Fruit fly (Drosophila melanogaster) Kc167 (cell line): ENCODE results near the gene Gr93b.

Source experiments
- Myc ChIP-seq: fragments of >200 bp; optimal IDR thresholded peaks from 2 replicates; lab custom pipeline; 2017; ENCODE audit warnings: missing external identifiers
- Sin3A ChIP-seq: fragments of >200 bp; optimal IDR thresholded peaks from 2 replicates; lab custom pipeline; 2018; ENCODE audit warnings: missing external identifiers
- h ChIP-seq: fragments of >200 bp; optimal IDR thresholded peaks from 3 replicates; lab custom pipeline; 2018; ENCODE audit warnings: missing external identifiers
- insv ChIP-seq: fragments of >200 bp; optimal IDR thresholded peaks from 3 replicates; lab custom pipeline; 2018; ENCODE audit warnings: missing external identifiers
- psq ChIP-seq: fragments of >200 bp; optimal IDR thresholded peaks from 2 replicates; lab custom pipeline; 2017; ENCODE audit warnings: missing external identifiers
- ttk ChIP-seq: sonication (Bioruptor generic); optimal IDR thresholded peaks from 2 replicates; lab custom pipeline; 2017; ENCODE audit warnings: missing external identifiers

Gene Gr93b

DNA sequence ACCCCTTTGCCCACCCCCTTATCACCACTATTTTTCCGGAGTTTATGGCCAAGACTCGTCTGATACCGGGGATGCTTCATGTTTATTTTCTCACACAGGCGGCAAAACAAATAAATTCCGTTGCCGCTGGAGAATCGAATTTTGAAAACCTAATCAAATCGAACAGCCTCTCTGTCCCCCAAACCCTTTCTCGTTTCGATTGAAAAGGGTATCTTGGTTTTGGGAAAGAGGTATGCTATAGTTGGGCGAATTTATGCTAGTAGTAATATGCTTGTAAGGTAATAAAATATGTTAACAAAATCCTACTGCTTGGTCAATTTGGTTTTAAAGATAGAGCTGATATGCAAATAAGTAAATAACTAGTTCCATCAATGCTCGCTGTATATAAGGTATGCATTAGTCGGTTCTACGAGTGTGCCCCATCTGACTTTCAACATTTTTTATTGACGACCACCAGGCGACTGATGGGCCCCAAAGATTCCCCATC, 15.5 kb downstream of the Gr93b start:
- TF ChIP-seq Sin3A (lab: Kevin White, UChicago) (no peak), psq (lab: Kevin White, UChicago) (no peak), h (no peak), ttk (no peak), Myc (no peak), insv (no peak)

DNA sequence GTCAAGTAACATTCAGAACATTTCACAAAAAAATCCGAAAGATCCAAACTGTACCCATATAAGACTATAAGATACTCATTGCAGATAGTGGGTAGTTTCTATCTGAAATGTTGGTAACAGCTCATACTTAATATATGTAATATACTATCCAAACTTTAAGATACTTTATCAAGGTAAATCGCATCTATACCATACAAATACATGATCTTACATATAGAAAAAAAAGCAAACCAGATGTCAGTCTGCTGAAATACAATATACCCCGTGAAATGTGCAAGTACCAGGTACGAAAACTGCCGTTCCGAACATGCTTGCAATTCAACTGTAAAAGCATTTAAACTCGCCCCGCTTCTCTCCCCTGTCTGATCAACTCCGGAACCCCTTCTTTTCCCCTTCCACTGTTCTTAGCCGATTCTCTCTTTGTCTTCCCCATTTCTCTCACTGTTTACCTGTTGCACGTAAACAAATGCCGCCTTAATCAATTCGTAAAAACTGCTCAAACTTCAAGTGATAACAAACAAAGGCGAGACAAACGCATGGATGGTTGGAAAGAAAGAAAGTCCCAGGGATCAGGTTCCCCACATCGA, 16.0 kb downstream of the Gr93b start:
- no peak for TF ChIP-seq insv
- no peak for TF ChIP-seq h
- TF ChIP-seq psq (lab: Kevin White, UChicago), result no peak
- no peak for TF ChIP-seq ttk
- TF ChIP-seq Sin3A (lab: Kevin White, UChicago), result no peak
- TF ChIP-seq Myc, result no peak

DNA sequence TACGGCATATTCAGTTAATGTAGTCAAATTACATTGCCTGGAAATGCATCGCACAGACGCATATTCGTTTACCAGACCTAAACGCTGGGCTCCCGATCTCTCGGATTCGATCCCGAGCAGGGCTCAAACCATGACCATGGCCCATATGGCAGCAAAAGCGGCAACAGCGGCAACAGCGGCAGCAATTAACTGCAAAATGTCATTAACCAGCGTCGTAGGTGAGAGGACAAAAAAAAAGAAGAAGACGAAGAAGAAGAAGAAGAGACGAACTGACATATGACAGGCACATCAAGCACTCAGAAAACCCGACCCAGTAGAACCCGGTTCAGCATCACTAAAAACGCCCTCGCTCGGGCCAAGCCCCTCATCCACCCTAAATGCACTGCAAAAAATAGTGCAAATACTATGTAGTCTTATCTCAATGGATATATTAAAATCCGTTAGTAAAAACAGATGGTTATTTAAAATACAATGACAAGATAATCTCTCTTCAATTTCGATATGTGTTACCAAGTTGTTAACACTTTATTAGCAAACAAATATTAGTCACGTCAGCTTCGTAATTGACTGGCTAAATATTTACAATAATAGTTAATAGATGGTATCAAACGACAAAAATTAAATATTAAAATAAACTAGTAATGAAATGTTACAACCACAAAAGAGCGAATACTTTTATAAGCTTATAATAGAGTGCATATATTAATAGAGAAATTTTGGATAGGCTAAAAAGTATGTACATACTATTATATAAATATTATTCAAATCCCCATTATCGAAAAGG, 17.6 kb downstream of the Gr93b start:
- no peak for TF ChIP-seq insv

DNA sequence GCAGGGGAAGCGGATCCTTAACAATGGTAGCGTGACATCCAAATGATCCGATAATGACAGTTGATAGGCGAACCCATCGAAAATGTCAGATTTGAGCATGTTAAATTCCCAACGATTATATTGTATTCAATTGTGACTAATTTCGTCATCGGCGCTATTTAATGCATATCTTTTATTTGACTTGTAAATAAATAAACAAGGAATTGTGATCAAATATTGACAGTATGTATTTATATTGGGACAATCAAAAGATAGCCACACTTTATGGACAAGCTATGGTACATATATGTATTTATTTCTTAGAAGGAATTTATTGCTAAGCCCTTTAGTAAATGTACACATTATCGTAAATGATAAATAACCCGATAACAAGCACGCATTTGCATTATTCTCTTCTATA, 18.4 kb downstream of the Gr93b start:
- TF ChIP-seq ttk (no peak), psq (lab: Kevin White, UChicago) (no peak), insv (no peak), h (no peak), Myc (no peak)

DNA sequence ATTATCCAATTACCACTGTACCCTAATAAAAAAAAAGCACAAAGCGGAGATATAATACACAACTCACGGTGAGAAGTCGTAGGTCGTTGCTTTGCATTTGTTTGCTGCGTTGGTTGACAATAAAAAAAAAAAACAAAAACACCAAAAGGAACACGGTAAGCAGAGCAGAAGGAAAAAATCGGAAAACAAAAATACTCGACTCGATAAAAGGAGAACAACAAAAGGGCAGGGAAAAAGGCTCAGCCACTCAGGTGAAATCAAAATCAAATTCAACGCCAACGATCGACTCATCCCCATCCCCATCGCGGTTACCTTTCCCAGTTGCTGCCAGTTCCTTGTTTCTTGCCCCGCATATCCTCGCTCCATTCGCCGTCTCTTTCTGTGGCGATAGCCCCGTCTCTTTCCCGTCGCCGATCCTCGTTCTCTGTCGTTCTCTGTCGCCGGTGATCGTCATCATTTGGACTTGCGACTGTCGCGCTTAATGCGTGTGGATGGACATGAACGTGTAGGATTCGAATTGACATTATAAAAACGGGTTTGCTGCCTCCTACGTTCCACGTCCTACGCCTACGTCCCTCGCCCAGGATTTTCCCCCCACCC, 19.1 kb downstream of the Gr93b start:
- TF ChIP-seq insv, result no peak
- no peak for TF ChIP-seq psq (lab: Kevin White, UChicago)
- TF ChIP-seq Sin3A (lab: Kevin White, UChicago), result no peak
- no peak for TF ChIP-seq ttk
- no peak for TF ChIP-seq h

DNA sequence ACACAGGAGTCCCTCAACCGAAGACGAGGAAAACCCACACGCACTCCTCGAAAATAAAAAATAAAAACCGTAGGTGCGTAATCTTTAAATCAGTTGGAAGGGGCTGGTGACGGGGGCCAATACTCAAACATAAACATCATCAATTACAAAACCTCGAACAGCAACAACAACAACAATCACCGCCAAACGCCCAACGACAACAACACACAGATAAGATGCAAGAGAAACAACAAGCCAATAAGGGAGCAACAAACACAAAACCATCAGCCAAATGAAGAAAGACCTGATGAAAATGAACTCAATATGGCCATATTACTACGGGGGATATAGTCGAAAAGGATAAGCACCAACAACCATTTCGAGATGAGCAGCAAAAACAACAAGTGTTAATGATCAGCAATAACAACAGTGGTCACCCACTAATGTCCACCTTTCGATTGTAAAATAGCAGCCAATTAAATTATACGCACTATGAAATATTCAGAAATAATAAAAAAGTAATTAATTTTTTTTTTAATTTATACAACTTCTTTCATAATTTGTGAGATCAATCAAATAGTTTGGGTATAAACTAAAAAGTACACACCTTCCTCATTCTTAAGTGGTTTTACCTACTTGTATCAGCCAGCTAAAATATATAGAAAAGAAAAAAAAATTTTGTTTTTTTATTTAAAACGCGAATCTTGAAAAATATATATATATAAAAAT, 19.7 kb downstream of the Gr93b start:
- TF ChIP-seq Sin3A (lab: Kevin White, UChicago) (no peak), ttk (no peak), psq (lab: Kevin White, UChicago) (no peak), Myc (no peak), h (no peak), insv (no peak)

DNA sequence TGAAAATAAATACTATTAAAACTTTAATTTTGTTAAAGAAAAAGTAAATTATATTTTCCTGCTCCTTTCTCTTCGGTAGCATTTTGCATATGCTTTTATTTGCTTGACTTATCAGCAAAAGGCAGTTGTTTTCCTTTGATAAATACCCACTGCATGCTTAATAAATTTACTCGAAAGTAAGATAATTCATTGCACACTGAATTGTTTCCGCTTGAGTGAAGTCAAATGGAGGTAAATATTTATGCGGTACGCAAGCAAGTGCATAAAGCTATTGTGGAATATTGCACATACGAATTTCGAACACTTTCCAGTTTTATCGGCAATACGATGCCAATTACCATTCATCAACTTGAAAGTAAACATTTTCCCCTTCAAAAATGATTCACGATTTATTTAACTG, 20.5 kb downstream of the Gr93b start:
- no peak for TF ChIP-seq insv
- no peak for TF ChIP-seq psq (lab: Kevin White, UChicago)
- TF ChIP-seq Sin3A (lab: Kevin White, UChicago), result no peak
- no peak for TF ChIP-seq Myc
- no peak for TF ChIP-seq ttk
- no peak for TF ChIP-seq h

DNA sequence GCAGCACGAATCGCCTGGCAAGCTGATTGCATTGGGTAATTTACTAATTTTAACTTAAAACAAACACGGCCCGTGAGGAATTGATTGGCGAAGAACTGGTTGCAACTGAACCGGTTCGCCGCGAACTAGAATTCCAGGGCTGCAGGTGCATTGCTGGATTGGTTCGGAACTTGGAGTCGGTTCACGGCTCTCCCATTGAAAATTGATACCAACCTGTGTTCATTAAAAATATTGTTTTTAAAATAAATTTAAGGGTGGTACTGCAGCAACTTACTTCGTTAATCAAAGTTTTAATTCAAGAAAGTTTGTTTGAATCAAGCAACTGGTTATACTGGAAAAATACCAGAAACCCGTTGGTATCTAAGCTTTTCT, 21.0 kb downstream of the Gr93b start, which contains the start of gene CASK:
Gene CASK, minus strand, starts transcription at position 113 of the 372 bp plus-strand sequence.
- TF ChIP-seq psq (lab: Kevin White, UChicago), result no peak
- no peak for TF ChIP-seq Myc

DNA sequence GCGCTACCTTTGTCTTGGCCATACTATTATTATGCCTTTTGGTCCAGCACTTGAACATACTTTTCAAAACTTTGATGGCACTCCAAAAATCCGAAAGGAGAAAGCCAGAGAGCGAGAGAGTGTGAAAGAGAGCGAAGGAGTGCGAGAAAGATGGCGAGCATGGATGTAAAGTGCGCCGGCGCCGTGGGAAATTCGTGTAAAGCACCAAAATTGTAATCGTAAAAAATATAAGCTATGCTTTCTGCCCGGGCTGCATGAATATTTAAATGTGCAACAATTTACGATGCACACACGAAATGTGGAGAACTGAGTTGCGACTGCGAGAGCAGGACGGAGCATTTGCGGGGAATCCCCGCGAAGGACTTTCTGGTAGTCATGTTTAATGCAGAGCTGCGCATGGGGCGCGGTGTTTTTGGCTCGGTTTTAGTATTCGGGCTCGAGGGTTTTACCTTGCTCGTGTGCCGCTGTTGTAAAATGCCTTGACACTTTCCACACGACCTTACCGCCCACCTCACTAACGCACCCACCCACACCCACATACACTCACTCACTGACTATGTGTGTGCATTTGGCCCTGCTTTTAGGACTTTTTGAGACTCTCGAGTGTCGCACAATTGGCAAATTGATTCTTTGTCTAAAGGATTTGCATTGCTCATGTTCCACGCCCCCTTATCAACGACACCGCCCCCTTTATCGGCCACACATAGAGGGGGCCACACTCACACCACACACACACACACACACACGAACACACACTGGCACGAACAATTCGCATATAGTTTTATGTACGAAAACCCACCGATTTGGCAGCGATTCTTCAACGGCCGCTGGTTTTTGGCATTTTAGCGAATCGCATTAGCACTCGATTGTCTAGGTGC, 21.6 kb downstream of the Gr93b start:
- no peak for TF ChIP-seq h
- TF ChIP-seq Sin3A (lab: Kevin White, UChicago), result no peak
- no peak for TF ChIP-seq insv
- no peak for TF ChIP-seq Myc
- no peak for TF ChIP-seq ttk
- no peak for TF ChIP-seq psq (lab: Kevin White, UChicago)

DNA sequence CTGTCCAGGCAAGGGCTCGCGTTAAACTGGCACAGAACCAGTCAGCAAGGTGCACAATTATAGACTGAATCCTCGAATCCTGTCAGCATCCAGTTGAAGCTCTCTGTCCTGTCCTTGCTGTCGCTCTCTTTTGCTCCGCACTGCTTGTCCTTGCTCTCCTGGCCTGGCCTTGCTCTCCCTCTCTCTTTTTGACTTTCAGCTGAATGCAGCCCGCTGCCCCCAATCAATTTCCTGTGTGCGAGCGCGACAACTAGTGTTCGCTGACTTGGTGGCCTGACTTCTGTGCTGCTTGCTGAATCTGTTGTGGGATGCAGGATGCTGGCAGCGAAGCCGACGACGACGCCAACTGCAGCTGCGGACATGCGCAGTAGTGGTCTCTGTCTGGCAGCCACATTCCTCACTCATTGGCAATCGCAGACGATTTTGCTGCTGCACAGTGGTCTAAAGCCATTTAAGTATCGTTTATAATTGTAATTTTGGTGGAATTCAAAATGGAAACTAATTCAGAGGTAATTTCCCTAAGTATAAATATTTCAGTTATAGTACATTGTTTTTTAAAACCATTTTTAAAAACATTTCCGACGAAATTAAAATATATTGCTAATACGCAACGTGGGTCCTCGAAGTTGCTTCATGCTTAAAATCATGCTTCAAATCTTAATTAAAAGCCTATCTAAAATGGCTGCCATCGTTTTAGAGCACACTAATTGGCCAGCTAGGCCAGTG, 34.8 kb downstream of the Gr93b start:
- no peak for TF ChIP-seq insv
- TF ChIP-seq Sin3A (lab: Kevin White, UChicago), result no peak

DNA sequence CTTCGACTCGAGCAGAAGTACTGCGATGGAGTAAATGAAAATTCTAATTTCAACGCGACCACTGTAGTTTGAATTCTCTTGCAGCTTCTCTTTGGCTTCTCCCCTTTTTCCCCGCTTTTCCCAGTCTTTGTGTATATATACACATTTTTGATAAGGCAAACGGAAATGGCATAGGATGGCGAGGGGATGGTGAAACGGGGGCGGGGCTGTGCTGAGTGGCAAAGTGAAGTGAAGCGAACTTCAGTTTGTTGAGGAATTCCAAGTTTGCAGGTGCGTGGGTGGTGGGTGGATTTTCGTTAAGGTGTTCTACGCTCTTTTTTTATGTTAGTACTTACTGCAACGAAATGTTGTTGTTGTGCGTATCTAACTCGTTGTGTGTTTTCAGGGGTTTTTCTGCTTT, 36.3 kb downstream of the Gr93b start:
- no peak for TF ChIP-seq h
- no peak for TF ChIP-seq psq (lab: Kevin White, UChicago)
- no peak for TF ChIP-seq Myc
- TF ChIP-seq Sin3A (lab: Kevin White, UChicago), result no peak
- no peak for TF ChIP-seq insv
- no peak for TF ChIP-seq ttk

DNA sequence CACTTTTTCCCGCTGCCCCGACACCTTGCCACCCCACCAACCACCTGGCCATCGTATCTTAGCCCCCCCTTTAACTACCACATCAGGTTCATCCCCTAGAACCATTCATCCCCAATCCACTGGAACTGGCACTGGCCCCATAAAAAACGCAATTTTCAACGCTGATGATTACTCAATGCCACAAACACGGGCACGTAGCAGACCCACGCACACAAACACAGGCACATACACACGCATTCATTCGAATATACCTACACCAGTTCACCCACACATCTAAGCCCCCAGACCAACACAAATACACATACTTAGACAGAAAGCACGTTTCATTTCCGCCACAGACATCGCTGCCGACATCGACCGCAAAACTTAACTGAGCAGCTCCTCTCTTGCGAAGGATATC, 49.8 kb downstream of the Gr93b start:
- TF ChIP-seq Myc (no peak), Sin3A (lab: Kevin White, UChicago) (no peak), insv (no peak), ttk (no peak), h (no peak), psq (lab: Kevin White, UChicago) (no peak)
